Fruit fly (Drosophila melanogaster) whole organism, embryonic: Measurements from ENCODE around the gene corolla.
A peak's percentile ranks its signal among the peaks of the same experiment; 100 is the strongest.

ENCODE experiments used
- B-H2 ChIP-seq: fragments of 200-800 bp; sonication (Bioruptor generic); optimal IDR thresholded peaks from 2 replicates; lab custom pipeline; 2018; ENCODE audit warnings: missing biosample characterization, mild to moderate bottlenecking, missing genetic modification characterization
- Blimp-1 ChIP-seq: fragments of 200-800 bp; sonication (Bioruptor generic); optimal IDR thresholded peaks from 3 replicates; lab custom pipeline; 2018; ENCODE audit warnings: missing biosample characterization, missing genetic modification characterization, mild to moderate bottlenecking, moderate library complexity, missing genetic modification reagents
- CG10543 ChIP-seq: fragments of 200-800 bp; sonication (Bioruptor generic); optimal IDR thresholded peaks from 3 replicates; lab custom pipeline; 2017; ENCODE audit warnings: missing biosample characterization, mild to moderate bottlenecking, missing genetic modification characterization, moderate library complexity
- CG10565 ChIP-seq: fragments of 200-800 bp; sonication (Bioruptor generic); optimal IDR thresholded peaks from 3 replicates; lab custom pipeline; 2016; ENCODE audit warnings: missing biosample characterization, mild to moderate bottlenecking, missing genetic modification characterization
- CG11398 ChIP-seq: fragments of 200-800 bp; sonication (Bioruptor generic); optimal IDR thresholded peaks from 2 replicates; lab custom pipeline; 2016; ENCODE audit warnings: missing biosample characterization, missing genetic modification characterization
- CG12769 ChIP-seq: fragments of 200-800 bp; sonication (Bioruptor generic); optimal IDR thresholded peaks from 2 replicates; lab custom pipeline; 2019; ENCODE audit warnings: missing biosample characterization, mild to moderate bottlenecking, missing genetic modification characterization, moderate library complexity
- CG13287 ChIP-seq: fragments of 200-800 bp; sonication (Bioruptor generic); IDR thresholded peaks from 2 replicates; pipeline ENCODE4 v1.3.6; 2022; ENCODE audit warnings: missing biosample characterization, missing genetic modification characterization; ENCODE audit not compliant: partially characterized antibody
- CG13624 ChIP-seq: fragments of 200-800 bp; sonication (Bioruptor generic); optimal IDR thresholded peaks from 2 replicates; lab custom pipeline; 2016; ENCODE audit warnings: missing biosample characterization, missing genetic modification characterization
- CG13775 ChIP-seq: fragments of 200-800 bp; sonication (Bioruptor generic); optimal IDR thresholded peaks from 3 replicates; lab custom pipeline; 2017; ENCODE audit warnings: missing biosample characterization, mild to moderate bottlenecking, missing genetic modification characterization
- CG16815 ChIP-seq: fragments of 200-800 bp; sonication (Bioruptor generic); optimal IDR thresholded peaks from 3 replicates; lab custom pipeline; 2017; ENCODE audit warnings: missing biosample characterization, mild to moderate bottlenecking, missing genetic modification characterization
- CG17361 ChIP-seq: fragments of 200-800 bp; sonication (Bioruptor generic); IDR thresholded peaks from 3 replicates; pipeline ENCODE4 v1.3.6; 2022; ENCODE audit warnings: missing biosample characterization, missing genetic modification characterization
- CG17829 ChIP-seq: fragments of 200-800 bp; optimal IDR thresholded peaks from 2 replicates; lab custom pipeline; 2019; ENCODE audit warnings: missing biosample characterization, mild to moderate bottlenecking, missing genetic modification characterization, moderate library complexity
- CG2120 ChIP-seq: fragments of 200-800 bp; sonication (Bioruptor generic); optimal IDR thresholded peaks from 3 replicates; lab custom pipeline; 2016; ENCODE audit warnings: missing biosample characterization, missing genetic modification characterization
- CG2712 ChIP-seq: fragments of 200-800 bp; optimal IDR thresholded peaks from 3 replicates; lab custom pipeline; 2019; ENCODE audit warnings: missing biosample characterization, mild to moderate bottlenecking, missing genetic modification characterization, moderate library complexity
- CG4360 ChIP-seq: fragments of 200-800 bp; sonication (Bioruptor generic); IDR thresholded peaks from 2 replicates; pipeline ENCODE4 v1.3.6; 2022; ENCODE audit warnings: missing biosample characterization, missing genetic modification characterization
- CG6689 ChIP-seq: fragments of 200-800 bp; sonication (Bioruptor generic); IDR thresholded peaks from 2 replicates; pipeline ENCODE4 v1.3.6; 2022; ENCODE audit warnings: missing biosample characterization, missing genetic modification characterization
- CG7786 ChIP-seq: fragments of 200-800 bp; sonication (Bioruptor generic); optimal IDR thresholded peaks from 2 replicates; lab custom pipeline; 2016; ENCODE audit warnings: missing biosample characterization, missing genetic modification characterization
- CG9797 ChIP-seq: fragments of 200-800 bp; sonication (Bioruptor generic); optimal IDR thresholded peaks from 3 replicates; lab custom pipeline; 2018; ENCODE audit warnings: missing biosample characterization, mild to moderate bottlenecking, missing genetic modification characterization
- Doc3 ChIP-seq: fragments of 200-800 bp; sonication (Bioruptor generic); IDR thresholded peaks from 3 replicates; pipeline ENCODE4 v1.3.6; 2022; ENCODE audit warnings: missing biosample characterization, missing genetic modification characterization; ENCODE audit not compliant: partially characterized antibody
- Dref ChIP-seq: fragments of 200-800 bp; sonication (Bioruptor generic); IDR thresholded peaks from 2 replicates; pipeline ENCODE4 v1.3.6; 2022; ENCODE audit warnings: missing biosample characterization, missing genetic modification characterization
- Drgx ChIP-seq: fragments of 200-800 bp; sonication (Bioruptor generic); IDR thresholded peaks from 2 replicates; pipeline ENCODE4 v1.3.6; 2022; ENCODE audit warnings: missing biosample characterization, missing genetic modification characterization
- Fer1 ChIP-seq: fragments of 200-800 bp; sonication (Bioruptor generic); optimal IDR thresholded peaks from 2 replicates; lab custom pipeline; 2017; ENCODE audit warnings: missing biosample characterization, mild to moderate bottlenecking, missing genetic modification characterization
- Hr3 ChIP-seq: fragments of 200-800 bp; sonication (Bioruptor generic); optimal IDR thresholded peaks from 3 replicates; lab custom pipeline; 2016; ENCODE audit warnings: missing biosample characterization, missing genetic modification characterization
- Lim3 ChIP-seq: fragments of 200-800 bp; sonication (Bioruptor generic); IDR thresholded peaks from 2 replicates; pipeline ENCODE4 v1.3.6; 2022; ENCODE audit warnings: missing biosample characterization, missing genetic modification characterization
- MESR4 ChIP-seq: fragments of 200-800 bp; sonication (Bioruptor generic); optimal IDR thresholded peaks from 2 replicates; lab custom pipeline; 2018; ENCODE audit warnings: missing biosample characterization, mild to moderate bottlenecking, missing genetic modification characterization, moderate library complexity
- Med ChIP-seq: fragments of 200-800 bp; sonication (Bioruptor generic); peaks from one replicate; lab custom pipeline; 2016; ENCODE audit warnings: missing biosample characterization, missing genetic modification characterization, mild to moderate bottlenecking, inconsistent platforms, moderate library complexity
- NfI ChIP-seq: fragments of 200-800 bp; sonication (Bioruptor generic); optimal IDR thresholded peaks from 3 replicates; lab custom pipeline; 2018; ENCODE audit warnings: missing biosample characterization, mild to moderate bottlenecking, missing genetic modification characterization, moderate library complexity
- Ptx1 ChIP-seq: fragments of 200-800 bp; sonication (Bioruptor generic); IDR thresholded peaks from 2 replicates; pipeline ENCODE4 v1.3.6; 2022; ENCODE audit warnings: missing biosample characterization, missing genetic modification characterization
- Scr ChIP-seq: fragments of 200-800 bp; sonication (Bioruptor generic); IDR thresholded peaks from 2 replicates; pipeline ENCODE4 v1.3.6; 2022; ENCODE audit warnings: missing biosample characterization, missing genetic modification characterization; ENCODE audit not compliant: partially characterized antibody
- Spps ChIP-seq: fragments of 200-800 bp; sonication (Bioruptor generic); optimal IDR thresholded peaks from 2 replicates; lab custom pipeline; 2018; ENCODE audit warnings: missing biosample characterization, mild to moderate bottlenecking, missing genetic modification characterization
- Xrp1 ChIP-seq: fragments of 200-800 bp; sonication (Bioruptor generic); IDR thresholded peaks from 2 replicates; pipeline ENCODE4 v1.3.6; 2022; ENCODE audit warnings: missing biosample characterization, missing genetic modification characterization
- amos ChIP-seq: fragments of 200-800 bp; sonication (Bioruptor generic); IDR thresholded peaks from 2 replicates; pipeline ENCODE4 v1.3.6; 2022; ENCODE audit warnings: missing biosample characterization, missing genetic modification characterization; ENCODE audit not compliant: partially characterized antibody
- bab2 ChIP-seq: fragments of 200-800 bp; sonication (Bioruptor generic); optimal IDR thresholded peaks from 2 replicates; lab custom pipeline; 2016; ENCODE audit warnings: missing biosample characterization, missing genetic modification characterization
- crol ChIP-seq: fragments of 200-800 bp; sonication (Bioruptor generic); IDR thresholded peaks from 2 replicates; pipeline ENCODE4 v1.3.6; 2022; ENCODE audit warnings: missing biosample characterization, missing genetic modification characterization
- dpn ChIP-seq, 2 experiments: fragments of 200-800 bp; sonication (Bioruptor generic); optimal IDR thresholded peaks; 3 replicates each; lab custom pipeline; 2016; ENCODE audit warnings: missing biosample characterization in 2 of 2, missing genetic modification characterization in 2 of 2
- esg ChIP-seq: fragments of 200-800 bp; sonication (Bioruptor generic); conservative IDR thresholded peaks from 2 replicates; pipeline ENCODE4 v1.3.6; 2022; ENCODE audit warnings: missing biosample characterization, missing genetic modification characterization
- mld ChIP-seq: fragments of 200-800 bp; sonication (Bioruptor generic); IDR thresholded peaks from 3 replicates; pipeline ENCODE4 v1.3.6; 2022; ENCODE audit warnings: missing biosample characterization, missing genetic modification characterization; ENCODE audit not compliant: partially characterized antibody
- nmo ChIP-seq: fragments of 200-800 bp; sonication (Bioruptor generic); optimal IDR thresholded peaks from 2 replicates; lab custom pipeline; 2018; ENCODE audit warnings: missing biosample characterization, mild to moderate bottlenecking, missing genetic modification characterization, moderate library complexity
- phol ChIP-seq: fragments of 200-800 bp; sonication (Bioruptor generic); optimal IDR thresholded peaks from 3 replicates; lab custom pipeline; 2018; ENCODE audit warnings: missing biosample characterization, mild to moderate bottlenecking, missing genetic modification characterization, moderate library complexity
- row ChIP-seq: fragments of 200-800 bp; sonication (Bioruptor generic); IDR thresholded peaks from 3 replicates; pipeline ENCODE4 v1.3.6; 2022; ENCODE audit warnings: missing biosample characterization, missing genetic modification characterization
- sens-2 ChIP-seq: fragments of 200-800 bp; sonication (Bioruptor generic); IDR thresholded peaks from 2 replicates; pipeline ENCODE4 v1.3.6; 2022; ENCODE audit warnings: missing biosample characterization, missing genetic modification characterization
- seq ChIP-seq: fragments of 200-800 bp; sonication (Bioruptor generic); IDR thresholded peaks from 2 replicates; pipeline ENCODE4 v1.3.6; 2022; ENCODE audit warnings: missing biosample characterization, missing genetic modification characterization
- sna ChIP-seq: fragments of 200-800 bp; sonication (Bioruptor generic); IDR thresholded peaks from 2 replicates; pipeline ENCODE4 v1.3.6; 2022; ENCODE audit warnings: missing biosample characterization, missing genetic modification characterization; ENCODE audit not compliant: partially characterized antibody
- sr ChIP-seq: fragments of 200-800 bp; sonication (Bioruptor generic); IDR thresholded peaks from 3 replicates; pipeline ENCODE4 v1.3.6; 2022; ENCODE audit warnings: missing biosample characterization, missing genetic modification characterization
- tin ChIP-seq: fragments of 200-800 bp; sonication (Bioruptor generic); optimal IDR thresholded peaks from 3 replicates; lab custom pipeline; 2016; ENCODE audit warnings: missing biosample characterization, missing genetic modification characterization
- trem ChIP-seq: fragments of 200-800 bp; optimal IDR thresholded peaks from 3 replicates; lab custom pipeline; 2019; ENCODE audit warnings: missing biosample characterization, mild to moderate bottlenecking, missing genetic modification characterization, moderate library complexity
- z ChIP-seq: fragments of 200-800 bp; sonication (Bioruptor generic); IDR thresholded peaks from 3 replicates; pipeline ENCODE4 v1.3.6; 2022; ENCODE audit warnings: missing biosample characterization, missing genetic modification characterization

Gene corolla

DNA sequence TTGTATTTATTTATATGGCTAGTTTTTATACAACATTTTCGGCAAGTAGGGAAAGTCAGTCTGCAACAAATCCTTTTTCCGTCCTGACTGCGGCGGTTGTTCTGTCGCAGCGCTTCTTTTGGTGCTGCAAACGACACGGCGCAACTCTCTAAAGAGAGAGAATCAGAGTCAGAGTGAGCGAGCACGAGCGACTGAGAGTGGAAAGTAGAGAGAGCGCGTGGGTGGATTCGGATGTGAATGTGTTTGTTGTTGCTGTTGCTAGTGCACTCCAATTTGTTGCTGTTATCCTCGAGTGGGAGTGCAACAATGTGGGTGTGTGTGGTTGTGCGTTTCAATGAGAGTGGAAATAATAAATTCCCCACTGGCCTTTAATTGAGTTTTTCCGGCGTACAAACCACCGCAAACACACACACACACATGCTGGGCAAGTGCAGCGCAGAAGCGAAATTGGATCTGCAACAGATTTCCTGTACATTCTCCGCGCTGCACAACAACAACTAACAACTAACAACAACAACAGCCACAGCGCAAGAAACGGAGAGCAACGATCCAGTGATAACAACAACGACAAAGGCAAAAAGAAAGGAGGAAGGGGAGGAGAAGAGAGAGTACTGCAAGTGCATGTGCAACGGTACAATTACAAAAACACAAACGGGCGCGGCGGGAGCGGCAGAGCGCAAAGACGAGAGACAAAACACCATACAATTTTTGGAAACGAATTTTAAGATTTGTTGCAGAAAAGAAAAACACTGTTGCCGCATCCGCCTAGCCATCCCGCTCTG is 19.6 kb upstream of the corolla start (continued):
- TF ChIP-seq Xrp1 (no peak), CG17361 (no peak), CG7786 (GFP tag; lab: Kevin White, UChicago) (no peak), Lim3 (GFP tag; lab: Robert Waterston, UW) (no peak), MESR4 (GFP tag; lab: Kevin White, UChicago) (no peak), sens-2 (no peak), Drgx (GFP tag; lab: Robert Waterston, UW) (no peak), Med (GFP tag; lab: Kevin White, UChicago) (no peak), bab2 (GFP tag; lab: Kevin White, UChicago) (no peak), Hr3 (GFP tag; lab: Kevin White, UChicago) (no peak), z (peak; percentile 80), Spps (tag; lab: Kevin White, UChicago) (no peak), CG4360 (GFP tag; lab: Robert Waterston, UW) (peak; percentile 96), CG12769 (tag; lab: Kevin White, UChicago) (no peak), CG16815 (no peak)

DNA sequence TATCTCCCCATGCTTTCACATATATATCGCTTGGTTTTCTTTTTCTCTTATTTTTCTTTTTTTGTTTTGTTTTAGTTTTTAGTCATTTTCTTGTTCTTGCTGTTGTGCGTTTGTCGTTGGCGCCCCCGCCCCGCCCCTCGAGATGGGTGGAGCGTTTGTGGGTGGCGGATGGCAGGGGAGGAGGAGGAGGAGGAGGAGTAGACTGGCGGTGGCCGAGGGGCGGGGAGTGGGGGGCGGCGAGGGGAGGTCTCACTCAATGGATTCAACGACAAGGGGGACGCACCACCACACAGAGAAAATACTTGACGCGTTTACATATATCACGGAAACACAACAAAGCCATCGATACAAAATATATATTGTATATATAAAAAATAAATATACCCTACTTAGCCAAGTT is 9.0 kb upstream of the corolla start:
- peak; percentile 65; the same call in 2 of the 3 replicates for TF ChIP-seq z
- peak; percentile 94 for TF ChIP-seq crol (GFP tag; lab: Robert Waterston, UW)
- 0 out of 3 replicates have a peak, but pooled peaks have one; percentile 29 for TF ChIP-seq sr (GFP tag; lab: Robert Waterston, UW)
- no peak for TF ChIP-seq CG13775 (GFP tag; lab: Kevin White, UChicago)

DNA sequence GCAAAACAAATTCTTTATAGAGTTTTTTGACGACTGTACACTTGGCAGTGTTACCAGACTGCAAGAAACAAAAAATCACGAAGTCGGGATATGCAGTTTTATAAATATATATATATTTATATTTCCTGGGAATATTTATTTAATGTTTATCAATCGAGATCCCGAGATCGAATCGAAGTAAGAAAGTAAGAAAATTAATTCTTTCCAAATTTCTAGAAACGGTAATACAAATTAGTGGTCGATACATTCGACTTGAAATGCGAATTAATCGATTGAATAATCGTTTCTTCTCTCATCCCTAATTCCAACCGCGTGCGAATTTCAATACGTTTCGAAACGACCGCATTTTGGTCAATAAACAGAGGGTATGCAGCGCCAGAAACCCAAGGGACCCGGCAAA is 4.2 kb upstream of the corolla start, which contains the start of the genes CG8289 and CG5800:
TSS of gene CG8289 (minus strand) at position 44 of the 400 bp plus-strand sequence.
TSS of gene CG5800 (plus strand) at position 281 of the 400 bp plus-strand sequence.
- TF ChIP-seq NfI (GFP tag; lab: Kevin White, UChicago) (peak; percentile 13), B-H2 (GFP tag; lab: Kevin White, UChicago) (peak; percentile 28), CG9797 (GFP tag; lab: Kevin White, UChicago) (peak; percentile 74), nmo (GFP tag; lab: Kevin White, UChicago) (peak; percentile 49), phol (peak; percentile 38), trem (tag; lab: Kevin White, UChicago) (peak; percentile 89), CG10565 (GFP tag; lab: Kevin White, UChicago) (no peak), CG13287 (peak; percentile 83), amos (peak; percentile 68), CG10543 (GFP tag; lab: Kevin White, UChicago) (peak; percentile 5), CG13624 (no peak), Scr (GFP tag; lab: Robert Waterston, UW) (peak; percentile 69), tin (GFP tag; lab: Kevin White, UChicago) (peak; percentile 4), dpn (GFP tag; optimal IDR thresholded peaks at IDR 0.05; lab: Kevin White, UChicago) (peak in 1 of 2 experiments; percentile 2), mld (GFP tag; lab: Robert Waterston, UW) (peak; percentile 23; the same call in 1 of the 3 replicates), sna (peak; percentile 59), CG11398 (GFP tag; lab: Kevin White, UChicago) (no peak), CG2120 (peak; percentile 10), seq (GFP tag; lab: Robert Waterston, UW) (no peak), Fer1 (GFP tag; lab: Kevin White, UChicago) (peak; percentile 32), Blimp-1 (GFP tag; lab: Kevin White, UChicago) (no peak), Ptx1 (0 out of 2 replicates have a peak, but pooled peaks have one; percentile 15), CG17829 (tag; lab: Kevin White, UChicago) (peak; percentile 65), esg (GFP tag; lab: Robert Waterston, UW) (no peak), row (peak; percentile 68), Doc3 (peak; percentile 61), CG2712 (peak; percentile 63), Dref (GFP tag; lab: Robert Waterston, UW) (peak; percentile 67), CG6689 (GFP tag; lab: Robert Waterston, UW) (no peak)
